Worm (Caenorhabditis elegans): ENCODE measurements around the gene C41H7.9.

ce11 chrII:3023381-3023935 lies 11.4 kb upstream of the C41H7.9 start, which contains the start of gene clec-2:
- TF ChIP-seq W03F9.2 (tag; optimal IDR thresholded peaks at IDR 0.05) = no peak
- no peak for TF ChIP-seq him-1 (tag; optimal IDR thresholded peaks at IDR 0.05)

Data from whole organism, L4/young adult.